Fruit fly (Drosophila melanogaster): Measurements from ENCODE around the gene ac.
A peak's percentile ranks its signal among the peaks of the same experiment; 100 is the strongest.

The ac gene

dm6 chrX:340809-341208, 29.0 kb upstream of the ac start:
- TF ChIP-seq CG12605 (GFP tag; IDR thresholded peaks at IDR 0.05) (no peak), CG4496 (GFP tag; IDR thresholded peaks at IDR 0.05) (peak; percentile 25; the same call in 1 of the 3 replicates), CG10348 (GFP tag; IDR thresholded peaks at IDR 0.05) (no peak), CG32121 (GFP tag; IDR thresholded peaks at IDR 0.05) (0 out of 2 replicates have a peak, but pooled peaks have one; percentile 17), CG17806 (tag; optimal IDR thresholded peaks at IDR 0.05) (no peak), CG8159 (tag; optimal IDR thresholded peaks at IDR 0.05) (peak; percentile 47), Pif1A (GFP tag; optimal IDR thresholded peaks at IDR 0.05) (peak; percentile 16), Ets98B (GFP tag; IDR thresholded peaks at IDR 0.05) (peak; percentile 14; the same call in 1 of the 2 replicates)

dm6 chrX:342422-343169, 27.2 kb upstream of the ac start:
- TF ChIP-seq Snoo (tag; optimal IDR thresholded peaks at IDR 0.05) (peak; percentile 6), CG14655 (GFP tag; optimal IDR thresholded peaks at IDR 0.05) (peak; percentile 48), CG15710 (tag; optimal IDR thresholded peaks at IDR 0.05) (peak; percentile 70), CG8159 (tag; optimal IDR thresholded peaks at IDR 0.05) (peak; percentile 83), CG12605 (GFP tag; IDR thresholded peaks at IDR 0.05) (0 out of 2 replicates have a peak, but pooled peaks have one; percentile 8), Pif1A (GFP tag; optimal IDR thresholded peaks at IDR 0.05) (peak; percentile 31), gl (tag; optimal IDR thresholded peaks at IDR 0.05) (no peak), CG34367 (tag; optimal IDR thresholded peaks at IDR 0.05) (peak; percentile 54), Pif1B (GFP tag; optimal IDR thresholded peaks at IDR 0.05) (peak; percentile 54), Ets98B (GFP tag; IDR thresholded peaks at IDR 0.05) (no peak; the same call in 1 of the 2 replicates), CG8301 (tag; optimal IDR thresholded peaks at IDR 0.05) (peak; percentile 33), CG32121 (GFP tag; IDR thresholded peaks at IDR 0.05) (peak; percentile 52), CG9948 (tag; optimal IDR thresholded peaks at IDR 0.05) (peak; percentile 63), D1 (tag; optimal IDR thresholded peaks at IDR 0.05) (peak; percentile 48), EcR (GFP tag; optimal IDR thresholded peaks at IDR 0.05) (peak; percentile 34), CG17806 (tag; optimal IDR thresholded peaks at IDR 0.05) (peak; percentile 74), CG13204 (GFP tag; optimal IDR thresholded peaks at IDR 0.05) (no peak), rn (GFP tag; IDR thresholded peaks at IDR 0.05) (no peak), CG10348 (GFP tag; IDR thresholded peaks at IDR 0.05) (no peak), CG4496 (GFP tag; IDR thresholded peaks at IDR 0.05) (0 out of 3 replicates have a peak, but pooled peaks have one; percentile 19), fd96Ca (GFP tag; IDR thresholded peaks at IDR 0.05) (no peak)

DNA sequence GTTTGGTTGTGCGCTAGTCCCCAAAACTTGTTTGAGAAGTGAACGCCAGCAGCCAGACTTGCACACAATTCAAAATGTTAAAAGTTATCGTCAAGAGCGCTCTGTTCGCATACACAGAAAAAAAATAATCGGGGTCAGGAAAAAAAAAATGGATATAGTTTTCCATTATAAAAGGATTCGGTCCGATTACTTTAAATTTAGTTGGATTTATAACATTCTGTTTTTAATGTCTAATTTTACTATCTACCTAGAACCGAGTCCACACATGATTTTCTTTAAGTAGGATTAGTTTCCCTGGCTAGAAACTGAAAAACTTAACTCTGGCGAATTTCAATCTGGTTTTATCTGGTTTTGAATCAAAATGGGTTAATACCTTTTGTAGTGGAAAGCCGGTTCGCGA, 24.6 kb upstream of the ac start:
- TF ChIP-seq Pif1B (GFP tag; optimal IDR thresholded peaks at IDR 0.05) (peak; percentile 78), Ets98B (GFP tag; IDR thresholded peaks at IDR 0.05) (peak; percentile 92), CG34367 (tag; optimal IDR thresholded peaks at IDR 0.05) (peak; percentile 80), CG12605 (GFP tag; IDR thresholded peaks at IDR 0.05) (peak; percentile 84), rn (GFP tag; IDR thresholded peaks at IDR 0.05) (peak; percentile 53; the same call in 1 of the 2 replicates), fd96Ca (GFP tag; IDR thresholded peaks at IDR 0.05) (peak; percentile 61; the same call in 2 of the 3 replicates), EcR (GFP tag; optimal IDR thresholded peaks at IDR 0.05) (peak; percentile 63), Pif1A (GFP tag; optimal IDR thresholded peaks at IDR 0.05) (peak; percentile 82), CG32121 (GFP tag; IDR thresholded peaks at IDR 0.05) (peak; percentile 88), CG10348 (GFP tag; IDR thresholded peaks at IDR 0.05) (peak; percentile 42; the same call in 1 of the 2 replicates), CG8301 (tag; optimal IDR thresholded peaks at IDR 0.05) (peak; percentile 92), CG13204 (GFP tag; optimal IDR thresholded peaks at IDR 0.05) (peak; percentile 53), CG9948 (tag; optimal IDR thresholded peaks at IDR 0.05) (peak; percentile 84), CG8159 (tag; optimal IDR thresholded peaks at IDR 0.05) (peak; percentile 87), CG4496 (GFP tag; IDR thresholded peaks at IDR 0.05) (peak; percentile 95), D1 (tag; optimal IDR thresholded peaks at IDR 0.05) (peak; percentile 75), gl (tag; optimal IDR thresholded peaks at IDR 0.05) (peak; percentile 74), CG14655 (GFP tag; optimal IDR thresholded peaks at IDR 0.05) (peak; percentile 93), CG17806 (tag; optimal IDR thresholded peaks at IDR 0.05) (peak; percentile 85), Snoo (tag; optimal IDR thresholded peaks at IDR 0.05) (peak; percentile 31), CG15710 (tag; optimal IDR thresholded peaks at IDR 0.05) (peak; percentile 88)

dm6 chrX:350266-350665, 19.6 kb upstream of the ac start, which contains the start of gene CG43181:
CG43181 (plus strand) TSS chrX:350566.
- no peak for TF ChIP-seq gl (tag; optimal IDR thresholded peaks at IDR 0.05)

- TF ChIP-seq Ets98B (GFP tag; IDR thresholded peaks at IDR 0.05), result no peak
These were observed 18.9 kb upstream of the ac start for dm6 chrX:350970-351369.

dm6 chrX:351599-351998, 18.2 kb upstream of the ac start:
- no peak for TF ChIP-seq CG9948 (tag; optimal IDR thresholded peaks at IDR 0.05)
- TF ChIP-seq Ets98B (GFP tag; IDR thresholded peaks at IDR 0.05), result no peak
- no peak for TF ChIP-seq CG12605 (GFP tag; IDR thresholded peaks at IDR 0.05)
- TF ChIP-seq CG32121 (GFP tag; IDR thresholded peaks at IDR 0.05), result no peak
- TF ChIP-seq fd96Ca (GFP tag; IDR thresholded peaks at IDR 0.05), result no peak
- no peak for TF ChIP-seq D1 (tag; optimal IDR thresholded peaks at IDR 0.05)
- no peak for TF ChIP-seq CG15710 (tag; optimal IDR thresholded peaks at IDR 0.05)
- no peak for TF ChIP-seq Pif1B (GFP tag; optimal IDR thresholded peaks at IDR 0.05)
- no peak for TF ChIP-seq EcR (GFP tag; optimal IDR thresholded peaks at IDR 0.05)
- TF ChIP-seq CG34367 (tag; optimal IDR thresholded peaks at IDR 0.05), result no peak
- no peak for TF ChIP-seq rn (GFP tag; IDR thresholded peaks at IDR 0.05)
- no peak for TF ChIP-seq Pif1A (GFP tag; optimal IDR thresholded peaks at IDR 0.05)
- TF ChIP-seq CG17806 (tag; optimal IDR thresholded peaks at IDR 0.05), result no peak
- no peak for TF ChIP-seq CG14655 (GFP tag; optimal IDR thresholded peaks at IDR 0.05)
- TF ChIP-seq Snoo (tag; optimal IDR thresholded peaks at IDR 0.05), result no peak
- no peak for TF ChIP-seq CG8159 (tag; optimal IDR thresholded peaks at IDR 0.05)
- TF ChIP-seq CG10348 (GFP tag; IDR thresholded peaks at IDR 0.05), result no peak
- TF ChIP-seq CG4496 (GFP tag; IDR thresholded peaks at IDR 0.05), result no peak
